Worm (Caenorhabditis elegans): Measurements from ENCODE around the gene Y25C1A.14.

DNA sequence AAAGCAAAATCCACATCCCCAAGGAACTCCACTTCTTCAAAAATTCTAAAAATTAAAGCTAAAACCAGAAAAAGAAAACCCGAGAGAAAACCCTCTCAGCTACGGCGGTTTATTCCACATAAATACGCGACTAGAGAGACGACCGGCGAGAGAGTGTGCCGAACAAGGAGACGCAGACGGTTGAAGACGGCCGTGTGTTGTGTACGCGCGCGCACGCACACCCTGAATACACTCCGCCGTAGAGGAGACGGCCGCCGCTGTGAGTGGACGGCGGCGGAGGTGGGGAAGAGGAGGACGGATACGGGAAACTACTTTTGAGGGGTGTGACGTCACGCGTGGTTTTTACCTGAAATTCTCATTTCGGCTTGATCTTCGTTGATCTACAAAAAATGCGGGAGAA, 42.1 kb downstream of the Y25C1A.14 start:
- TF ChIP-seq ama-1 (optimal IDR thresholded peaks at IDR 0.05) = no peak
- TF ChIP-seq pha-4 (tag; optimal IDR thresholded peaks at IDR 0.05) = no peak
- TF ChIP-seq sox-4 (tag; optimal IDR thresholded peaks at IDR 0.05) = no peak

Data from whole organism, late embryonic.